Fruit fly (Drosophila melanogaster): ENCODE results near the gene CG31637.

Gene CG31637

DNA sequence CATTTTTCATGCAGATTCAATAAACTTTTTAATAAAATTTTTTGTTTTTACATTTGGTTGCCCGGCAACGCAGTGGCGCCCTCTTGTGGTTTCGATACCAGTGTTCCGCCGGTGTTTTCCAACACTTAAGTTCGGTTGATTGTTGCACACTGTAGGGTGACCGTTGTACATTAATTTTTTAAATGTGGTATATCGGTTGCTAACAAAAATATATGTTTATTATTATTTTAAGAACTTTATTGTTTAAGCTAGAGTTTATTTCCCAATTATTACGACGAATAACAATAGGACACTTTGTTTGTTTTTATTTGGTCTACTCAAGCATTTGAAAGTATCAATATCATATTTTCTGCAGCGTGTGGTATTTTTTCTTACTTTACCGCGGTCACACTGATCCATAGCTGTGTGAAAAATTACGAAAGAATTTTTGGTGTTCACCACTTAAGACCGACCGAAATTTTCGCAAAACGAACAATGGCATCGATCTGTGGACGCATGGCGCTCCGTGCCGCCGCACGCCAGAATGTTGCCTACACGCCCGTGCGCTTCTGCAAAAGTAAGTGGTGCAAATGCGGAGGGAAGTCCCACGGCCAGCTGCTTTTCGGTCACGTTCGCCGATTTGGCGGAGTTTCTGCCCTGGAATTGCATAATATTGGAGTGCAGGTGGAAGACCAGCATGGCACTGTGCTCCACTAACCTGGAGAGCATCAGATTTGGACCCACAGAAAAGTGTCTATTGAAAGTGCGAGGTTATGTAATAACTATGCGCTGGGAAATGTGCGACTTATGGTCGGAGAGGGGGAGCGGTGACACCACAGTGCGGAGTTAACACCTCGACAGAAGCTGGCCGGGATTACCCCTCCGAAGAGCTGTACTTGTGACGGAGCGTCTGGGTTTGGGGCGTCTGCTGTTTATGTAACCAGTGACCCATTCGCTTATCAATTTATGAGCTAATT is 59.3 kb downstream of the CG31637 start, which contains the start of the genes IFT52 and COX5B:
IFT52 (minus strand) TSS at position 74 of the 956 bp plus-strand sequence.
COX5B (plus strand) TSS at position 372 of the 956 bp plus-strand sequence.
- TF ChIP-seq EcR (GFP tag; optimal IDR thresholded peaks at IDR 0.05) (no peak), pan (optimal IDR thresholded peaks at IDR 0.05) (no peak)

DNA sequence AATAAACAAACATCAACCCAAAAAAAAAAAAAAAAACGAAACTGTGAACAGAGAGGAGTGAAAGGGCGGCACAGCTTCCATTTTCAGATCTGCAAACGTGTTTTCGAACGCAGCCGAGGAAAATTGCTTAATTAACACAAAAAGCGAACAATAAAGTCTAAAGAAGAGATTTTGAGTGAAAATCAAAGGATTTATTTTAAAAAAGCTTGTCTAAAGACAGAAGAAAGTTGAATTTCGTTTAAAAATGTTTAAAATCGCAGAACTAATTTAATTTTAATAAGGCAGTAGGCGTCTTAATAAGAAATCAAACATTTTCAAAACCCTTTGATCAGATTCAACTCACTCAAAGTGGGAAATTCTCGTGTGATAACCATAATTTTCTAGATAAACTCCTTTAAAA is 60.7 kb downstream of the CG31637 start, which contains the start of gene COX5BL:
COX5BL (plus strand) TSS at position 301 of the 400 bp plus-strand sequence.
- TF ChIP-seq EcR (GFP tag; optimal IDR thresholded peaks at IDR 0.05) = no peak
- no peak for TF ChIP-seq psq (optimal IDR thresholded peaks at IDR 0.05)
- TF ChIP-seq pan (optimal IDR thresholded peaks at IDR 0.05) = no peak
- TF ChIP-seq Dll (optimal IDR thresholded peaks at IDR 0.05) = no peak
- TF ChIP-seq CG8478 (optimal IDR thresholded peaks at IDR 0.05) = no peak
- TF ChIP-seq usp (GFP tag; optimal IDR thresholded peaks at IDR 0.05) = no peak

DNA sequence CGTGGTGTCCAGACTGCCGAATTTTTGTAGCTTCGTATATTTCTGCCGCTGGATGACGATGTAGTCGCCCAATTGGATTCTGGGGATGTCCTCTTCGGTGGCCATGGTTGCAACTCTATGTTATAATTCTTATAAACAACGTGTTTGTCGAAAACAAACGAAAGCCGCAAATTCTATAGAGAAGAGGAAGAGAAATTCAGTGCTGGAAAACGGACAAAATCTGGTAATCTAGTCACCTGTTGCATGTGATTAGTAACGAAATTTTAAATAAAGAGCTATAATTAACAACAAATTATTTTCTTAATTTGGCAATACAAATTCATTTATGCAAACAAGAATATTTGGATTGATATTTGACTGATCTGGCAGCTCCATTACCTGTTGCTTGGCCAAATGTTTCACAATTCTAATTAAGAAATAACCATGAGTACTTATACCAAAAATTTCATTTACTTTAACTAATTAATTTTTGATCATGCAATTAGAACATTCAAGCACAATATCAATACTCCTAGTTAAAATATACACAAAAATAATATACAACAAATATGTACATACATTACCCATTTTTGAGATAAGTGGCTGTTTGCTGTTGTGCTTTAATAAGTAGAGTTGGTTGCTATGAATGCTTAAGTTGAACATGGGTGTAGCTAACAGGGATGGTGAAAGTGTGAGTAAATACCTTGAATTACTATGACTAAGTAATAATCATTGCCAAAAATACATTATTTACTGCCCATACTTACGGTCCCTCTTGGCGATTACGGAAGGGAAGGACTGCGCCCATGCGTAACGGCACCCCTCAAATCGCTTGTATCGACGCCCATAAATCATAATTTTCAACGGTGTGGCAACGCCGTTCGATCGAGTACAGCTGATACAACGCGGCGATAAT is 63.3 kb downstream of the CG31637 start, which contains the start of the genes Trmt6 and Ent2:
Trmt6 (minus strand) TSS at position 827 of the 895 bp plus-strand sequence.
Ent2 (plus strand) TSS at position 863 of the 895 bp plus-strand sequence.
- no peak for TF ChIP-seq CG8478 (optimal IDR thresholded peaks at IDR 0.05)
- TF ChIP-seq pan (optimal IDR thresholded peaks at IDR 0.05) = no peak
- no peak for TF ChIP-seq usp (GFP tag; optimal IDR thresholded peaks at IDR 0.05)

DNA sequence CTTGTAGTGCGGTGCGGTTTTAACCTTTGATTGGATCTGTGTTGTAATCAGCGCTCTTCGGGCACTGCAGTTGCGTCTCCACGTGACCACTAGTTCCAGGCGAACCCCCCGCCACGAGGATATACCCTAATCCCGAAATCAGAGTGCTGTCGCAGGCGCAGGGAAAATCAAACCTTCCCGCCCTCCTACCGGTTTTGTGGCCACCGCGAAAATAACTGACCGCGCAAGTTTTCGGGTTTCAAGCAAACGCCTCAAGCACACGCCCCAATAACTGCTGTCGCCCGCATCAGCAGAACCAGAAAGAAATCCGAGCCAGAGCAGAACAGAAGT is 63.9 kb downstream of the CG31637 start:
- TF ChIP-seq psq (optimal IDR thresholded peaks at IDR 0.05) = no peak
- no peak for TF ChIP-seq Dll (optimal IDR thresholded peaks at IDR 0.05)
- no peak for TF ChIP-seq CG8478 (optimal IDR thresholded peaks at IDR 0.05)
- no peak for TF ChIP-seq pan (optimal IDR thresholded peaks at IDR 0.05)
- TF ChIP-seq usp (GFP tag; optimal IDR thresholded peaks at IDR 0.05) = no peak
- TF ChIP-seq EcR (GFP tag; optimal IDR thresholded peaks at IDR 0.05) = no peak

DNA sequence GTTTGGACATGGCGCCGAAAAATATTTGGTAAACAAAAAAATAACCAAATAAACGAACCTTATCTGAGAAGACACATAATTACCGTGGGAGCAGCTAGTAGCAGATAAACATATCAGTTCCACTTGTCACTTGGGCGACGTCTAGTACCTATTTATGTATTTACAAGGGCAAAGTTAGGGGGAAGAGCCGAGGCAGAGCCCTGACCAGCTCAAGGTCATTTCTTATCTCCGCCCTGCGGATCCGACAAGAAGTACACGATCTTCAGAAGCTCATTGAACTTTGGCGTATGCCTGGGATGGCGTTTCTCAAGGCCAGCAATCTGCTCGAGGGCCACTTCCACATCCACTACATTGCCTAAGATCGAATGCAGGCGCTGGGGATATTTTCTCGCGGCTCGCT is 66.5 kb downstream of the CG31637 start:
- no peak for TF ChIP-seq Dll (optimal IDR thresholded peaks at IDR 0.05)
- TF ChIP-seq pan (optimal IDR thresholded peaks at IDR 0.05) = peak; percentile 36

DNA sequence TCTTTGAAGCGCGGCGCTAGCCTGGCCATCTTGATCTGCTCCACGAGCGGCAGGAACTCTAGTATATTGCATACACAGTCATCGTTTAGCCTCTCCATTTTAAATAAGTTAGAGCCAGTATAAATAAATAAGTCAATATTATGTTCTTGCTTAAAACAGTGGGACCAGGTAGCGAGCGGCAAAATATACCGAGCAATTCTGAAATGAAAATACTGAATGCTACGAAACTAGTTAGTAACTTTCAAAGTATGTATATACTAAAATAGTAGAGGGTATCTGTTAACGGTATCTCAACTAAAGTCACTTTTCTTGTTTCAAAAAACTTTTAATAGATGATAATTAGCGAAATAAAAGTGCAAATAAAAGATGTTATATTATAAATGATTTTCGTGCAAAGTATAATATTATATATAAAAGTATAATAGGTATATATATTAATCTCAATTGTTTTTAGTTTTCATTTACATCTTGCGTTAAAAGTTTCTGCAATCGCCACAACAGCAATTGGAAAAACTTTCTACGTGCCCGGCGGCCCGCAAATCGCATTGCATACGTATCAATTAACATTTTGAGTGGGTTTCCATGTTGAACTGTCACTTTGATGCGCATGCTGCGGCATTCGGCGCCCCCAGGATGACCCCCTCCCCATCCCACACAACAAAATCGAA is 67.7 kb downstream of the CG31637 start, which contains the start of gene CG13766:
CG13766 (minus strand) TSS at position 162 of the 668 bp plus-strand sequence.
- TF ChIP-seq usp (GFP tag; optimal IDR thresholded peaks at IDR 0.05) (no peak), pan (optimal IDR thresholded peaks at IDR 0.05) (no peak), EcR (GFP tag; optimal IDR thresholded peaks at IDR 0.05) (no peak), Dll (optimal IDR thresholded peaks at IDR 0.05) (no peak), psq (optimal IDR thresholded peaks at IDR 0.05) (no peak), CG8478 (optimal IDR thresholded peaks at IDR 0.05) (no peak)

Measured in whole organism.